Fruit fly (Drosophila melanogaster): ENCODE results near the gene betaTub97EF.

Gene betaTub97EF

DNA sequence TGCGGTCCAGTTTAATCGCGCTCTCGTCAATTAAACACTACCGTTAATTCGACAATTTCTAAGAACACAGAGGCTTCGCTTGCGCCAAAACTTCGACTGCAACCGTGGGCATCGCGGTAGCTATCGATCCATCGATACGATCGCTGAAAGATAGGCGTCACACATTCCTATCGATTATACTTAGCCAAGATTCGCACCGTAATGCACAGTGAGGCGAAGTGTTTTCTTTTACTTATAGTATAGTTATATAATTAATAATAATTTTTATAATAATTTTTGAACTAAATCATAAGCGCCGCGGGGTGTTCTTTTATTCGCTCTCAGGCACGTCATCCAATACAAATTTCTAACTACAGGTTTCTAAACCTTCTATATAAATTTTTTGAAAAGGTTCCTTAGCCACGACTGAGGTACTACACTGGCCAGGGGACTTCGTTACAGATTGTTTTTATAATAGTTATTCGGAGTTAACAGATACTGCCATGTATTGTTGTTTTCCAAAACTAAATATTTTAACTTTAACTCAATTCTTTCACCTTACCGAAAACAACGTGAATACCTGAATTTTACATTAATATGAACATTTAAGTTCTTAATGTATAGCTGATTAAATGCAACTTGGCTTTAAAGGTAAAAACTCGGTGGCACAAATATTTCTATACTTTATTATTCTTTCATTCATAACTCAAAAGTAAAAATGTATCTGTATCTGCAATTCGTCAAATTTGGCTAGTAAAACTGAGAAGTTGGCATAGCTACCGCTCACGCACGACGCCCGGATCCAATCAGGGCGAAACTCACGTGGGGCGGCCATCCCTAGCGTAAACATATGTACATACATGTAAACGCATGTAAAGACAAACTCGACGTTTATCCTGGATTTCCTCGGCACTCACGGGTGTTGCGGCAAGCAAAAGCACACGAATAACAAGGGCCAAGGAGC, 50.2 kb downstream of the betaTub97EF start, which contains the start of the genes NSD and BOD1 (continued):
- TF ChIP-seq CG7745 (tag; optimal IDR thresholded peaks at IDR 0.05) (no peak), CG33213 (GFP tag; optimal IDR thresholded peaks at IDR 0.05) (no peak), Eip74EF (GFP tag; optimal IDR thresholded peaks at IDR 0.05) (no peak), CG10654 (GFP tag; optimal IDR thresholded peaks at IDR 0.05) (peak; percentile 48), CG2712 (tag; optimal IDR thresholded peaks at IDR 0.05) (peak; percentile 71), CG31365 (tag; optimal IDR thresholded peaks at IDR 0.05) (no peak), ro (GFP tag; IDR thresholded peaks at IDR 0.05) (peak; percentile 34; the same call in 1 of the 2 replicates), knrl (GFP tag; IDR thresholded peaks at IDR 0.05; ENCODE audit: partially characterized antibody) (peak; percentile 93), nerfin-1 (tag; optimal IDR thresholded peaks at IDR 0.05) (no peak), otp (GFP tag; IDR thresholded peaks at IDR 0.05) (no peak), CG1792 (GFP tag; optimal IDR thresholded peaks at IDR 0.05) (no peak), CG17361 (GFP tag; IDR thresholded peaks at IDR 0.05) (peak; percentile 87; the same call in 2 of the 3 replicates), CG7786 (GFP tag; optimal IDR thresholded peaks at IDR 0.05) (no peak), zfh2 (GFP tag; optimal IDR thresholded peaks at IDR 0.05) (peak; percentile 45), dmrt11E (tag; optimal IDR thresholded peaks at IDR 0.05) (peak; percentile 44), jigr1 (GFP tag; IDR thresholded peaks at IDR 0.05) (peak; percentile 25; the same call in 1 of the 3 replicates), CG2678 (tag; optimal IDR thresholded peaks at IDR 0.05) (peak; percentile 55), jing (GFP tag; optimal IDR thresholded peaks at IDR 0.05) (no peak), CG12391 (tag; optimal IDR thresholded peaks at IDR 0.05) (peak; percentile 48), crol (GFP tag; IDR thresholded peaks at IDR 0.05) (peak; percentile 8; the same call in 1 of the 2 replicates), CG13775 (GFP tag; optimal IDR thresholded peaks at IDR 0.05) (peak; percentile 71), bsh (GFP tag; optimal IDR thresholded peaks at IDR 0.05) (peak in 1 of 2 experiments; percentile 51), CG8281 (tag; optimal IDR thresholded peaks at IDR 0.05) (no peak), CG34376 (GFP tag; optimal IDR thresholded peaks at IDR 0.05) (no peak), CG3847 (GFP tag; IDR thresholded peaks at IDR 0.05) (peak; percentile 62), zen2 (GFP tag; IDR thresholded peaks at IDR 0.05; ENCODE audit: partially characterized antibody) (peak; percentile 93), CG7963 (GFP tag; IDR thresholded peaks at IDR 0.05; ENCODE audit: partially characterized antibody) (peak; percentile 96), ash1 (GFP tag; optimal IDR thresholded peaks at IDR 0.05) (no peak), p53 (GFP tag; optimal IDR thresholded peaks at IDR 0.05) (no peak), cwo (GFP tag; optimal IDR thresholded peaks at IDR 0.05) (no peak), danr (GFP tag; IDR thresholded peaks at IDR 0.05) (peak; percentile 24; the same call in 1 of the 2 replicates), CG3838 (GFP tag; optimal IDR thresholded peaks at IDR 0.05) (no peak), btn (GFP tag; optimal IDR thresholded peaks at IDR 0.05) (no peak), Bgb (GFP tag; IDR thresholded peaks at IDR 0.05; ENCODE audit: partially characterized antibody) (peak; percentile 98), CG10979 (tag; optimal IDR thresholded peaks at IDR 0.05) (no peak), sd (tag; optimal IDR thresholded peaks at IDR 0.05) (no peak), Trl (optimal IDR thresholded peaks at IDR 0.05) (no peak), Trl (GFP tag; optimal IDR thresholded peaks at IDR 0.05) (no peak), Ets65A (GFP tag) (peak; percentile 80), Xrp1 (GFP tag; IDR thresholded peaks at IDR 0.05) (peak; percentile 72), CG6854 (GFP tag; optimal IDR thresholded peaks at IDR 0.05) (no peak), CG17328 (GFP tag; IDR thresholded peaks at IDR 0.05) (peak; percentile 50; the same call in 1 of the 2 replicates), ato (GFP tag; IDR thresholded peaks at IDR 0.05; ENCODE audit: partially characterized antibody) (peak; percentile 96), Dip3 (GFP tag; optimal IDR thresholded peaks at IDR 0.05) (peak; percentile 24), unpg (GFP tag; optimal IDR thresholded peaks at IDR 0.05) (peak; percentile 46), HLHmδ (GFP tag; optimal IDR thresholded peaks at IDR 0.05) (no peak), lmd (GFP tag; IDR thresholded peaks at IDR 0.05) (peak; percentile 64), CG2875 (GFP tag; optimal IDR thresholded peaks at IDR 0.05) (no peak)
